Fruit fly (Drosophila melanogaster) whole organism, embryonic: ENCODE data around the gene mRRF1.

Experiments used
- Antp ChIP-seq: fragments of 200-800 bp; sonication (Bioruptor generic); optimal IDR thresholded peaks from 3 replicates; lab custom pipeline; 2016; ENCODE audit warnings: missing biosample characterization, missing genetic modification characterization
- B-H1 ChIP-seq: fragments of 200-800 bp; sonication (Bioruptor generic); IDR thresholded peaks from 3 replicates; pipeline ENCODE4 v1.3.6; 2022; ENCODE audit warnings: missing biosample characterization, missing genetic modification characterization
- B-H2 ChIP-seq: fragments of 200-800 bp; sonication (Bioruptor generic); optimal IDR thresholded peaks from 2 replicates; lab custom pipeline; 2018; ENCODE audit warnings: missing biosample characterization, mild to moderate bottlenecking, missing genetic modification characterization
- CG10209 ChIP-seq: fragments of 200-800 bp; sonication (Bioruptor generic); optimal IDR thresholded peaks from 3 replicates; lab custom pipeline; 2017; ENCODE audit warnings: missing biosample characterization, mild to moderate bottlenecking, missing genetic modification characterization, missing genetic modification reagents
- CG12769 ChIP-seq: fragments of 200-800 bp; sonication (Bioruptor generic); optimal IDR thresholded peaks from 2 replicates; lab custom pipeline; 2019; ENCODE audit warnings: missing biosample characterization, mild to moderate bottlenecking, missing genetic modification characterization, moderate library complexity
- CG13287 ChIP-seq: fragments of 200-800 bp; sonication (Bioruptor generic); IDR thresholded peaks from 2 replicates; pipeline ENCODE4 v1.3.6; 2022; ENCODE audit warnings: missing biosample characterization, missing genetic modification characterization; ENCODE audit not compliant: partially characterized antibody
- CG14965 ChIP-seq: fragments of 200-800 bp; sonication (Bioruptor generic); optimal IDR thresholded peaks from 2 replicates; lab custom pipeline; 2016; ENCODE audit warnings: missing biosample characterization, missing genetic modification characterization, borderline replicate concordance
- CG1647 ChIP-seq: fragments of 200-800 bp; sonication (Bioruptor generic); optimal IDR thresholded peaks from 3 replicates; lab custom pipeline; 2016; ENCODE audit warnings: missing biosample characterization, missing genetic modification characterization
- CG16779 ChIP-seq: fragments of 200-800 bp; sonication (Bioruptor generic); IDR thresholded peaks from 2 replicates; pipeline ENCODE4 v1.3.6; 2022; ENCODE audit warnings: missing biosample characterization, missing genetic modification characterization
- CG16815 ChIP-seq: fragments of 200-800 bp; sonication (Bioruptor generic); optimal IDR thresholded peaks from 3 replicates; lab custom pipeline; 2017; ENCODE audit warnings: missing biosample characterization, mild to moderate bottlenecking, missing genetic modification characterization
- CG17328 ChIP-seq: fragments of 200-800 bp; sonication (Bioruptor generic); IDR thresholded peaks from 2 replicates; pipeline ENCODE4 v1.3.6; 2022; ENCODE audit warnings: missing biosample characterization, missing genetic modification characterization
- CG18619 ChIP-seq: fragments of 200-800 bp; sonication (Bioruptor generic); optimal IDR thresholded peaks from 3 replicates; lab custom pipeline; 2017; ENCODE audit warnings: missing biosample characterization, mild to moderate bottlenecking, missing genetic modification characterization
- CG2120 ChIP-seq: fragments of 200-800 bp; sonication (Bioruptor generic); optimal IDR thresholded peaks from 3 replicates; lab custom pipeline; 2016; ENCODE audit warnings: missing biosample characterization, missing genetic modification characterization
- CG2712 ChIP-seq: fragments of 200-800 bp; optimal IDR thresholded peaks from 3 replicates; lab custom pipeline; 2019; ENCODE audit warnings: missing biosample characterization, mild to moderate bottlenecking, missing genetic modification characterization, moderate library complexity
- CG33557 ChIP-seq: fragments of 200-800 bp; sonication (Bioruptor generic); optimal IDR thresholded peaks from 2 replicates; lab custom pipeline; 2019; ENCODE audit warnings: missing biosample characterization, mild to moderate bottlenecking, missing genetic modification characterization, moderate library complexity
- CG34224 ChIP-seq: fragments of 200-800 bp; sonication (Bioruptor generic); IDR thresholded peaks from 3 replicates; pipeline ENCODE4 v1.3.6; 2022; ENCODE audit warnings: missing biosample characterization, missing genetic modification characterization; ENCODE audit not compliant: partially characterized antibody
- CG3838 ChIP-seq: fragments of 200-800 bp; sonication (Bioruptor generic); optimal IDR thresholded peaks from 3 replicates; lab custom pipeline; 2016; ENCODE audit warnings: missing biosample characterization, missing genetic modification characterization
- CG7357 ChIP-seq: fragments of 200-800 bp; sonication (Bioruptor generic); IDR thresholded peaks from 3 replicates; pipeline ENCODE4 v1.3.6; 2022; ENCODE audit warnings: missing biosample characterization, missing genetic modification characterization
- CG8089 ChIP-seq: fragments of 200-800 bp; sonication (Bioruptor generic); optimal IDR thresholded peaks from 3 replicates; lab custom pipeline; 2016; ENCODE audit warnings: missing biosample characterization, missing genetic modification characterization
- CG8478 ChIP-seq: fragments of >200 bp; optimal IDR thresholded peaks from 2 replicates; lab custom pipeline; 2018
- CG9797 ChIP-seq: fragments of 200-800 bp; sonication (Bioruptor generic); optimal IDR thresholded peaks from 3 replicates; lab custom pipeline; 2018; ENCODE audit warnings: missing biosample characterization, mild to moderate bottlenecking, missing genetic modification characterization
- CkIIα-i1 ChIP-seq: fragments of 200-800 bp; sonication (Bioruptor generic); IDR thresholded peaks from 2 replicates; pipeline ENCODE4 v1.3.6; 2022; ENCODE audit warnings: missing biosample characterization, missing genetic modification characterization
- Elba2 ChIP-seq: fragments of 200-800 bp; sonication (Bioruptor generic); optimal IDR thresholded peaks from 3 replicates; lab custom pipeline; 2016; ENCODE audit warnings: missing biosample characterization, missing genetic modification characterization
- H15 ChIP-seq: fragments of 200-800 bp; sonication (Bioruptor generic); IDR thresholded peaks from 3 replicates; pipeline ENCODE4 v1.3.6; 2022; ENCODE audit warnings: missing biosample characterization, missing genetic modification characterization
- HLH3B ChIP-seq: fragments of 200-800 bp; sonication (Bioruptor generic); IDR thresholded peaks from 2 replicates; pipeline ENCODE4 v1.3.6; 2022; ENCODE audit warnings: missing biosample characterization, missing genetic modification characterization
- HLH4C ChIP-seq: fragments of 200-800 bp; sonication (Bioruptor generic); IDR thresholded peaks from 3 replicates; pipeline ENCODE4 v1.3.6; 2022; ENCODE audit warnings: missing biosample characterization, missing genetic modification characterization; ENCODE audit not compliant: partially characterized antibody
- HmgZ ChIP-seq: fragments of 200-800 bp; sonication (Bioruptor generic); optimal IDR thresholded peaks from 2 replicates; lab custom pipeline; 2018; ENCODE audit warnings: missing biosample characterization, mild to moderate bottlenecking, missing genetic modification characterization
- Hmx ChIP-seq: fragments of 200-800 bp; sonication (Bioruptor generic); optimal IDR thresholded peaks from 2 replicates; lab custom pipeline; 2016; ENCODE audit warnings: missing biosample characterization, missing genetic modification characterization
- Jarid2 ChIP-seq: fragments of 200-800 bp; sonication (Bioruptor generic); optimal IDR thresholded peaks from 3 replicates; lab custom pipeline; 2017; ENCODE audit warnings: mild to moderate bottlenecking, missing biosample characterization, missing genetic modification reagents, missing genetic modification characterization
- Kr ChIP-seq: fragments of 200-800 bp; sonication (Bioruptor generic); optimal IDR thresholded peaks from 2 replicates; lab custom pipeline; 2017; ENCODE audit warnings: missing biosample characterization, mild to moderate bottlenecking, missing genetic modification characterization
- Neu2 ChIP-seq: fragments of 200-800 bp; sonication (Bioruptor generic); optimal IDR thresholded peaks from 3 replicates; lab custom pipeline; 2016; ENCODE audit warnings: missing biosample characterization, missing genetic modification characterization, borderline replicate concordance
- Pdp1 ChIP-seq, 2 experiments: fragments of 200-800 bp; sonication (Bioruptor generic); optimal IDR thresholded peaks; 3 replicates each; lab custom pipeline; 2016; ENCODE audit warnings: missing biosample characterization in 2 of 2, missing genetic modification characterization in 2 of 2, mild to moderate bottlenecking in 1 of 2, moderate library complexity in 1 of 2
- Poxn ChIP-seq: fragments of 200-800 bp; sonication (Bioruptor generic); IDR thresholded peaks from 2 replicates; pipeline ENCODE4 v1.3.6; 2022; ENCODE audit warnings: missing biosample characterization, missing genetic modification characterization
- Ptx1 ChIP-seq: fragments of 200-800 bp; sonication (Bioruptor generic); IDR thresholded peaks from 2 replicates; pipeline ENCODE4 v1.3.6; 2022; ENCODE audit warnings: missing biosample characterization, missing genetic modification characterization
- chn ChIP-seq: fragments of 200-800 bp; sonication (Bioruptor generic); optimal IDR thresholded peaks from 2 replicates; lab custom pipeline; 2016; ENCODE audit warnings: missing biosample characterization, missing genetic modification characterization
- en ChIP-seq: fragments of 200-800 bp; sonication (Bioruptor generic); optimal IDR thresholded peaks from 2 replicates; lab custom pipeline; 2016; ENCODE audit warnings: missing biosample characterization, missing genetic modification characterization
- ewg ChIP-seq: fragments of 200-800 bp; sonication (Bioruptor generic); optimal IDR thresholded peaks from 3 replicates; lab custom pipeline; 2017; ENCODE audit warnings: mild to moderate bottlenecking, missing biosample characterization, missing genetic modification reagents, missing genetic modification characterization
- hb ChIP-seq: fragments of 200-800 bp; sonication (Bioruptor generic); IDR thresholded peaks from 3 replicates; pipeline ENCODE4 v1.3.6; 2022; ENCODE audit warnings: missing biosample characterization, missing genetic modification characterization; ENCODE audit not compliant: partially characterized antibody
- her ChIP-seq: fragments of 200-800 bp; sonication (Bioruptor generic); optimal IDR thresholded peaks from 2 replicates; lab custom pipeline; 2016; ENCODE audit warnings: missing biosample characterization, missing genetic modification characterization
- insv ChIP-seq, 2 experiments: fragments of 200-800 bp; sonication (Bioruptor generic); optimal IDR thresholded peaks; 3 replicates each; lab custom pipeline; 2016 to 2018; ENCODE audit warnings: missing biosample characterization in 2 of 2, missing genetic modification characterization in 2 of 2
- mirr ChIP-seq: fragments of 200-800 bp; sonication (Bioruptor generic); optimal IDR thresholded peaks from 3 replicates; lab custom pipeline; 2018; ENCODE audit warnings: missing biosample characterization, mild to moderate bottlenecking, missing genetic modification characterization
- nom ChIP-seq: fragments of 200-800 bp; sonication (Bioruptor generic); optimal IDR thresholded peaks from 2 replicates; lab custom pipeline; 2017; ENCODE audit warnings: missing biosample characterization, missing genetic modification characterization, mild to moderate bottlenecking, moderate library complexity, missing genetic modification reagents
- pita ChIP-seq: fragments of 200-800 bp; sonication (Bioruptor generic); optimal IDR thresholded peaks from 2 replicates; lab custom pipeline; 2017; ENCODE audit warnings: missing biosample characterization, mild to moderate bottlenecking, missing genetic modification characterization
- rib ChIP-seq: fragments of 200-800 bp; sonication (Bioruptor generic); IDR thresholded peaks from 2 replicates; pipeline ENCODE4 v1.3.6; 2022; ENCODE audit warnings: missing biosample characterization, missing genetic modification characterization
- ro ChIP-seq: fragments of 200-800 bp; sonication (Bioruptor generic); IDR thresholded peaks from 2 replicates; pipeline ENCODE4 v1.3.6; 2022; ENCODE audit warnings: missing biosample characterization, missing genetic modification characterization
- sisA ChIP-seq: fragments of 200-800 bp; sonication (Bioruptor generic); IDR thresholded peaks from 2 replicates; pipeline ENCODE4 v1.3.6; 2022; ENCODE audit warnings: missing biosample characterization, missing genetic modification characterization
- sna ChIP-seq: fragments of 200-800 bp; sonication (Bioruptor generic); IDR thresholded peaks from 2 replicates; pipeline ENCODE4 v1.3.6; 2022; ENCODE audit warnings: missing biosample characterization, missing genetic modification characterization; ENCODE audit not compliant: partially characterized antibody
- ssp ChIP-seq: fragments of 200-800 bp; sonication (Bioruptor generic); IDR thresholded peaks from 2 replicates; pipeline ENCODE4 v1.3.6; 2022; ENCODE audit warnings: missing biosample characterization, missing genetic modification characterization
- vfl ChIP-seq: fragments of 200-800 bp; sonication (Bioruptor generic); optimal IDR thresholded peaks from 2 replicates; lab custom pipeline; 2016; ENCODE audit warnings: missing biosample characterization, missing genetic modification characterization
- yki ChIP-seq: fragments of >200 bp; optimal IDR thresholded peaks from 3 replicates; lab custom pipeline; 2018

Gene mRRF1

dm6 chr3L:9410754-9411423, 46.7 kb downstream of the mRRF1 start, which contains the start of the genes CG4022 and Cpsf5 (continued):
- TF ChIP-seq CG34224 (GFP tag; lab: Robert Waterston, UW) (no peak), Poxn (GFP tag; lab: Robert Waterston, UW) (peak; percentile 56; the same call in 1 of the 2 replicates), hb (no peak), ewg (GFP tag; lab: Kevin White, UChicago) (peak; percentile 79), Jarid2 (GFP tag; lab: Kevin White, UChicago) (no peak), CG16815 (GFP tag; lab: Kevin White, UChicago) (peak; percentile 70), Neu2 (GFP tag; lab: Kevin White, UChicago) (no peak), CG12769 (tag; lab: Kevin White, UChicago) (peak; percentile 71), Antp (GFP tag; lab: Kevin White, UChicago) (peak; percentile 48), CG17328 (GFP tag; lab: Robert Waterston, UW) (peak; percentile 87), CG33557 (GFP tag; lab: Kevin White, UChicago) (peak; percentile 86), CG9797 (GFP tag; lab: Kevin White, UChicago) (peak; percentile 89), Ptx1 (GFP tag; lab: Robert Waterston, UW) (peak; percentile 84), CG18619 (GFP tag; lab: Kevin White, UChicago) (peak; percentile 80), nom (GFP tag; lab: Kevin White, UChicago) (peak; percentile 28), HLH4C (GFP tag; lab: Robert Waterston, UW) (peak; percentile 41; the same call in 1 of the 3 replicates), CG8478 (lab: Kevin White, UChicago) (no peak), Elba2 (GFP tag; lab: Kevin White, UChicago) (peak; percentile 63), mirr (GFP tag; lab: Kevin White, UChicago) (peak; percentile 48), CG8089 (GFP tag; lab: Kevin White, UChicago) (peak; percentile 20), vfl (peak; percentile 54), CG2712 (tag; lab: Kevin White, UChicago) (peak; percentile 91), sna (GFP tag; lab: Robert Waterston, UW) (no peak), en (GFP tag; lab: Kevin White, UChicago) (no peak), B-H2 (GFP tag; lab: Kevin White, UChicago) (peak; percentile 89), CG13287 (GFP tag; lab: Robert Waterston, UW) (peak; percentile 68), HLH3B (peak; percentile 84), CG10209 (GFP tag; lab: Kevin White, UChicago) (peak; percentile 80), CG16779 (GFP tag; lab: Robert Waterston, UW) (no peak), yki (lab: Kevin White, UChicago) (no peak), CG14965 (GFP tag; lab: Kevin White, UChicago) (no peak), Kr (GFP tag; lab: Kevin White, UChicago) (no peak), ro (GFP tag; lab: Robert Waterston, UW) (no peak), B-H1 (GFP tag; lab: Robert Waterston, UW) (peak; percentile 63; the same call in 2 of the 3 replicates), ssp (peak; percentile 70), insv (GFP tag; optimal IDR thresholded peaks at IDR 0.05; lab: Kevin White, UChicago) (peak in 1 of 2 experiments; percentile 66), her (no peak), CG7357 (GFP tag; lab: Robert Waterston, UW) (0 out of 3 replicates have a peak, but pooled peaks have one; percentile 55), sisA (GFP tag; lab: Robert Waterston, UW) (peak; percentile 82), CG1647 (peak; percentile 53), HmgZ (tag; lab: Kevin White, UChicago) (peak; percentile 91), Hmx (peak; percentile 44), CG3838 (GFP tag; lab: Kevin White, UChicago) (peak; percentile 74), rib (GFP tag; lab: Robert Waterston, UW) (peak; percentile 89; the same call in 1 of the 2 replicates), Pdp1 (GFP tag; optimal IDR thresholded peaks at IDR 0.05; lab: Kevin White, UChicago) (peak; percentile 70 to 79), H15 (GFP tag; lab: Robert Waterston, UW) (peak; percentile 69; the same call in 2 of the 3 replicates), CkIIα-i1 (GFP tag; lab: Robert Waterston, UW) (no peak), pita (GFP tag; lab: Kevin White, UChicago) (no peak), chn (GFP tag; lab: Kevin White, UChicago) (peak; percentile 84), CG2120 (GFP tag; lab: Kevin White, UChicago) (peak; percentile 89)
